Worm (Caenorhabditis elegans): ENCODE data around the gene M04C3.5.

ce11 chrV:19462612-19463011 is 13.1 kb downstream of the M04C3.5 start, which contains the start of gene Y43F8B.25:
- TF ChIP-seq snpc-4 (tag; optimal IDR thresholded peaks at IDR 0.05) (no peak), unc-62 (GFP tag; optimal IDR thresholded peaks at IDR 0.05) (no peak), lsy-2 (tag; optimal IDR thresholded peaks at IDR 0.05) (no peak), drap-1 (GFP tag; optimal IDR thresholded peaks at IDR 0.05) (no peak), nhr-237 (tag; optimal IDR thresholded peaks at IDR 0.05) (no peak), nhr-76 (tag; optimal IDR thresholded peaks at IDR 0.05) (no peak)
